Fruit fly (Drosophila melanogaster) ovary, adult (tissue): ENCODE measurements around the gene Taf12L.

ENCODE experiments used
- CG17801 ChIP-seq: fragments of 200-800 bp; optimal IDR thresholded peaks from 2 replicates; lab custom pipeline; 2019; ENCODE audit warnings: missing biosample characterization, mild to moderate bottlenecking, missing genetic modification characterization, moderate library complexity; ENCODE audit not compliant: partially characterized antibody

The Taf12L gene

DNA sequence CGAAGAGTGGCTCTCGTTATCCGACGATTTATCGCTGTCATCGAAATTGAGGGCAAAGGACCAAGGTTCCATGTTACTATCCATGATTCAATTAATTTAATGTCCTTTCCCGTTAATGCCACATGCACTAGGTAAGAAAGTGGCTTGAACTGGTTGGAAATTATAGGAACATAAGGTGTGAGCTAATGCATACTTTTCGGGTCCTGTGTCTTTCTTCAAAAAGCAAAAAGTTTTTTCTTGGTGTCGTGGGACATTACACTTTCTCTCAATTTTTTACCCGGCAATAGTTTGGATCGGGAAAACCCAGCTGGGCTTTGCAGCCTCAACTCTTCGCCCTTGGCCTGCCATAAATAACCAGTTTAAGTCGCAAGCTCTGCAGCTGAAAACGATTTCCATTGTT lies at the start of gene Taf12L:
Gene Taf12L (minus strand): TSS at position 101 of the 400 bp plus-strand sequence.
- TF ChIP-seq CG17801 (GFP tag; lab: Kevin White, UChicago): no peak

DNA sequence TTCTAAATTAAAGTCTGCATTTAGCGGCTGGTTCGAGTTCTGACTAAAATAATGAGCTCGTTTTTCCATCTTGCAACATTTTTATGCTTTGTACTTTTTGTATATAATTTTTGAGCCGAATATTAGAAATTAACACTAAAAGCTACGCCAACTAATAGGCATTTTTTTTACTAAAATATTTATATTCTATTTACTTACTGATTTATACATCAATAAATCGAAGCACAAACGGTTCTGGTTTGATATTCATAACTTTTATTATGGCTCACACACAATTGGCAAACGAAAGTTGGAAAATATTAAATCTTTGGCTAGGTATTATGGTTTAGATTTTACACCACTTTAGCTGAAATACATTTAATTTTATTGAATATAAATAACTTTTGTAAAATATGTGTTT lies 33.1 kb upstream of the Taf12L start, which contains the start of gene CG15631:
Gene CG15631 (minus strand): TSS at position 101 of the 400 bp plus-strand sequence.
- TF ChIP-seq CG17801 (GFP tag; lab: Kevin White, UChicago): no peak

DNA sequence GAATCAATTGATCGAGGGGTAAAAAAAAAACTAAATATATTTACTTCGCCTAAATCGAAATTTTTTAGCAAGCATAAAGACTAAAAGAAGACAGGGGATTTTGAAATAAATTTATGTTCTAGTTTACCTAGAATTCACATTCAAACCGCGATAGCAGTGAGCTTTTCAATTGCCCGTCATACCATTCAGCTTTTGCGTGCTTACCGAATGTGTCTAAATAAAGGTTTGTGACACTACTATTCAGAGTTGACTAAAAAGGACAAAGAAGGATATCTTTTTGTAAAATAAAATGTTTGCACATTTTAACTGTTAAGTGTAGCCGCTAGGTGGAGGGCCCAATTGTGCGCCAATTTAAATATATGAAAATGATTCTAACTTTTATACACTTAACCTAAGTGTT lies 24.7 kb upstream of the Taf12L start:
- no peak for TF ChIP-seq CG17801 (GFP tag; lab: Kevin White, UChicago)

DNA sequence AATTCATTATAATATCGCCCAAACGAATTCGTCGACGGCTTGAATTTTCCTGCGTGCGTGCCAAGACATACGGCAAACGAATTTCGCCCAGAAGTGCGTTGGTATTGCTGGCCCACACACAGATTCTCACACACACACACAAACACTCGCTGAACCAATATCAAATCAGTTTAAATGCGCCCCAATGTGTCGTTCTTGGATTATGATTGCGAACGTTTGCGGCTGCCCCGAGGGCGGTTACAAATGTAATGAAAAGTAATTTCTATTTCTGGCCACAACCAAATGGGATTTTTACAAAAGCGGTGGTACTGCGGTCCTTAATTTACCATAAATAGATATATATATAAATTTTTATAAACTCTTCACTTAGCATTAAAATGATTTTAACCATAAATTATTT lies 2.4 kb downstream of the Taf12L start:
- no peak for TF ChIP-seq CG17801 (GFP tag; lab: Kevin White, UChicago)

DNA sequence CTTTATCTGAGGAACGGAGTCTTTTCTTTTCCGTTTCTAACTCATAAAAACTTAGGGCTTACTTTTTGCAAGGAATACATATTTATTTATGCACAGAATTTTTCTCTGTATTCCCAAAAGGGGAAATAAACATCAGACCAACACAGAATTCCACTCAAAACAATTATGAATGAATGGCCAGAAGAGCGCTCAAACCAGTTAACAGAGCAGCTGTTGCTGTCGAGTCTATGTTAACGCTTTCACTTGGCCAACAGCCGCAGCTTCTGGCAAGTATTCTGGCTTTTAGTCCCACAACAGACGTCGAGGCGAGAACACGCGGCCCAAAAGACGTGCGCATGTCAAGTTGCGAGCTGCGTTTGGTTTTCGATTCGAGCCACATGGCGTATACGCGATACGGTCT lies 6.9 kb downstream of the Taf12L start, which contains the start of gene dcma:
Gene dcma (plus strand): TSS at position 301 of the 400 bp plus-strand sequence.
- TF ChIP-seq CG17801 (GFP tag; lab: Kevin White, UChicago): no peak

DNA sequence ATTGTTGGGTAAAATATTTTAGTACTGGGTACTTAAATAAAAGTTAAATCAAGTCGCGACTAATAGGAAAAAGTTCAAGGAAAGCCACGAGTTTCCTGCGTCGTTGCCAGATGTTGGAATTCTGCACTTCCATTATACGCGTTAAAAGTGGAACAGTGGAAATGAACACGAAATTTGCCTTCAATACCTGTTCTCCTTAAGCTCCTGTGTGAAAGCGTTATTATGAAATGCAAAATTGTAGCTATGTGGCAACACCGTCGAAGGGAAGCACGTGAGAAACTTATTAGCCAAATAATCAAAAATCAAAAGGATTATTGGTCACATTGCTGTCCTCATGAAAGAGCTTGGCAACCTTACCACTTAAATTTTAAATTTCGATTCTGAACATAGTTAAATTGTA lies 10.7 kb downstream of the Taf12L start, which contains the start of gene CG3251:
Gene CG3251 (minus strand): TSS at position 101 of the 400 bp plus-strand sequence.
- TF ChIP-seq CG17801 (GFP tag; lab: Kevin White, UChicago): no peak

DNA sequence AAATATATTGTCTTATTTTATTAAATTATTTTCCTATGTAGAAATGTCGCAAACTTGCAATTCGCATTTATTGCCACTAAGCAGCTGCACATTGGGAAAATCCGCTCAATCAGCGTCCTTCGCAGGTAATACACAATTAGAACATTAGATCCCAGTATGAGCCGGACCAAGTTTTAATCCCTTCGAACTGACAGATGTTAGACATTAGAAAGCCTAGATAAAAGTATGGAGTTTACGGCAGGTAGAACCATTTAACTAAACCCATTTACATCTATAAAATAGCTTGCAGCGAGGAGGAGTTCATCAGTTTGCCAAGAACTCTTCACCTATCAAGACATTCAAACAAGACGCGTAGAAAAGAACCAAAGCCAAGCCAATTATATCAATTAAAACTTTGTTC lies 14.1 kb downstream of the Taf12L start, which contains the start of gene Elba3:
Gene Elba3 (plus strand): TSS at position 301 of the 400 bp plus-strand sequence.
- no peak for TF ChIP-seq CG17801 (GFP tag; lab: Kevin White, UChicago)

DNA sequence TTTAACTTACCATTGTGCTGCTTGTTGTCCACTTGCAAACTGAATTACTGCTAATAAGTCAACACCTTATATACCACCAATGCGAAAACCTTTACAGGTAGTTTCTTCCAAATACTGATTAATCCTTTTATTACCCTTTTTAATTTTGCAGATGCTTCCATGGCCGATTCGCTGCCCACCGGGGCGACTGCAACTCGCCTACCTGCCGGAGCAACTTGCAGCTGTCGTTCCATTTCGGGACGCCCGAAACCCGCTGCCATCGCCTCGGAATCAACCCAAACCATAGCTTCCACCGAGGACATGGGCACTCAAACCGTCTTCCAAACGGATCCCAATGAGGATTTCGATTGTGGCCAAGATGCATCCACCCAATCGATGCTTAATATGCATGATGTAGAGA lies 16.9 kb downstream of the Taf12L start, which contains the start of gene Elba1:
Gene Elba1 (minus strand): TSS at position 101 of the 400 bp plus-strand sequence.
- TF ChIP-seq CG17801 (GFP tag; lab: Kevin White, UChicago): no peak

DNA sequence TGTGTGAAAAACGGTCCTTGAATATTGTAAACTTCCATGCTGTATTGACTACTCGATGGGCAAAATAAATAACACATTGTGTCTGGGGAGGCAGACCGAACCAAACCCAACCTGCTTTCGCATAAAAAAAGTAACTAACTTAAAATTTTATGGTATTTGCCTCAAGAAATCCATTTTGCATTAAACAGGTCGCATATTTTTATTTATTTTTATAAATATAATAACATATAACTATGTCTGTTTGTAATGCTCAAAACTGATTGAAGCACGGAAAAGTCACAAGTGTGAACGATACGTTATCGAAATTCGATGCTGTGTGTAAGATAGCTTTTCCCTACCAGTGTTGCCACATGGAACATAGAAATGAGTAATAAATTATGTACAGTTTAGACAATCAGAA lies 18.9 kb downstream of the Taf12L start, which contains the start of gene CG11929:
Gene CG11929 (plus strand): TSS at position 301 of the 400 bp plus-strand sequence.
- TF ChIP-seq CG17801 (GFP tag; lab: Kevin White, UChicago): no peak

DNA sequence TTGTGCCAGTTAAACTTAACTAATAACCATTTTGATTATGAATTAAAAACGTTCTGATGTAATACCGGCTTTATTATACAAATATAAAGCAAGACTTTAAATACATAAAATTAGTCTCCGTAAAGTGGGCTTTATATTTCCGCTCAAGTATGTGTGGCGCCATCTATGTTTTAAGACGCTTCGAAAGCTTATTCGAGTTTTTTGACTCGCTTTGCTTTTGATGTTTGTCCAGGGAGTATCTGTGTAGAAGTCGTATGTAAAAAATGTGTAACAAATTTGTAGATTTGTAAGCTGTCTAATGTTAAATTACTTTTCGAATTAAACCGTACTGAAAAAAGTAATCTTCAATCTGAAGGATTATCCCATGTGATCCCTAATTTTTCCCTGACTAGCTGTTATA lies 40.4 kb downstream of the Taf12L start:
- no peak for TF ChIP-seq CG17801 (GFP tag; lab: Kevin White, UChicago)
